Fruit fly (Drosophila melanogaster): ENCODE data around the gene flip.

DNA sequence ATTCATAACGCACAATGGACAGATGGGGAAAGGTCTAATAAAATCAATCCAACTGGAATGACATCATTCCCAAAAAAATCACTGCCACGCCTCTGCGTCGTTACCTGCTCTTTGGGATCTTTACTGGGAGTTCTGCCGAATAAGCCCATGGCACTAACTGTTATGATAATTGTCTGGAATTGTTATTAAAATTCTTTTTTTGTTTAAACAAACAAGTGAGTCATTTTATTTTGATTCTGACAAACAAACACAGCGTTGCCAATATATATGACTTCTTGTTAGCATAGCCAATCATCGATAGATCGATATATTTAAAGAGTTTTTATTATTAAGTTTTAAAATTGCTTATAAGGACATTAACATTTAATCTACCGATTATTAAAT is 32.9 kb upstream of the flip start, which contains the start of gene Vps24:
- no peak for TF ChIP-seq h (optimal IDR thresholded peaks at IDR 0.05)
- no peak for TF ChIP-seq ttk (optimal IDR thresholded peaks at IDR 0.05)
- no peak for TF ChIP-seq psq (optimal IDR thresholded peaks at IDR 0.05)

Data from Kc167 (cell line).